Fruit fly (Drosophila melanogaster): ENCODE measurements around the gene glec.

The glec gene

DNA sequence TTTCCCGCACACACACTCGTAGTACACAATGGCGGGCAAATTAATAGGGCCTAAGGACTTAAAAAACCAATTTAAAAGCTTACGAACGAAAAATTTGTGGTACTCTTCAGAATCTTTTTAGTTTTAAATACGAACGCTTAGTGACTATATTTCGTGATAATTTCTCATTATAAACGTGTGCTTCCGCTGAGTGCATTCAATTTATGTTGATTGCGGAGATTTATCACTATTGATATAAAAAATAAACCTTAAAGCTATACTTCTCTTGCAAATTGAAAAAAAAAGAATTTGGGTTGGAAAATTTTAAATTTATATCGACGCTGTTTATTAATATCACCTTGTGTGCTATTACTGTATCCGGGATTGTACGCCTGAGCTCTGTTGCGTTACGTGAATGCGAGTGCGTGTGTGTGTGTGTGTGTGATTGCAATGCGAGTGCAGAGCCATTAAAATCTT is 7.1 kb downstream of the glec start (continued):
- no peak for TF ChIP-seq CG1792 (GFP tag; optimal IDR thresholded peaks at IDR 0.05)
- TF ChIP-seq HLH54F (GFP tag; optimal IDR thresholded peaks at IDR 0.05) = peak; percentile 32
- no peak for TF ChIP-seq da (GFP tag; optimal IDR thresholded peaks at IDR 0.05)
- TF ChIP-seq CG10366 (GFP tag; IDR thresholded peaks at IDR 0.05) = peak; percentile 24; the same call in 1 of the 2 replicates
- TF ChIP-seq Hand (GFP tag; optimal IDR thresholded peaks at IDR 0.05) = no peak
- TF ChIP-seq gt (GFP tag; IDR thresholded peaks at IDR 0.05) = no peak
- peak; percentile 24 for TF ChIP-seq cato (GFP tag; optimal IDR thresholded peaks at IDR 0.05; ENCODE audit: borderline replicate concordance)
- no peak for TF ChIP-seq peb (GFP tag; IDR thresholded peaks at IDR 0.05)
- TF ChIP-seq CG10209 (GFP tag; optimal IDR thresholded peaks at IDR 0.05) = peak; percentile 55
- TF ChIP-seq Ssrp (tag; optimal IDR thresholded peaks at IDR 0.05) = peak; percentile 73
- peak; percentile 59 for TF ChIP-seq CG15479 (GFP tag; optimal IDR thresholded peaks at IDR 0.05)
- no peak for TF ChIP-seq BEAF-32 (GFP tag; optimal IDR thresholded peaks at IDR 0.05)
- TF ChIP-seq CG14710 (tag; optimal IDR thresholded peaks at IDR 0.05) = peak; percentile 85
- TF ChIP-seq emc (GFP tag; optimal IDR thresholded peaks at IDR 0.05) = no peak
- TF ChIP-seq Antp (GFP tag; optimal IDR thresholded peaks at IDR 0.05) = peak; percentile 61
- no peak for TF ChIP-seq knrl (GFP tag; IDR thresholded peaks at IDR 0.05; ENCODE audit: partially characterized antibody)
- no peak for TF ChIP-seq CG4707 (GFP tag; optimal IDR thresholded peaks at IDR 0.05)
- TF ChIP-seq CG13624 (GFP tag; optimal IDR thresholded peaks at IDR 0.05) = no peak
- peak; percentile 0 for TF ChIP-seq run (tag; optimal IDR thresholded peaks at IDR 0.05)
- TF ChIP-seq CG16813 (GFP tag; IDR thresholded peaks at IDR 0.05; ENCODE audit: partially characterized antibody) = no peak
- no peak for TF ChIP-seq oc (tag; optimal IDR thresholded peaks at IDR 0.05)
- no peak; the same call in 1 of the 2 replicates for TF ChIP-seq ro (GFP tag; IDR thresholded peaks at IDR 0.05)
- TF ChIP-seq Six4 (GFP tag; optimal IDR thresholded peaks at IDR 0.05) = peak; percentile 75
- TF ChIP-seq bsh (GFP tag; optimal IDR thresholded peaks at IDR 0.05) = peak; percentile 60 to 88
- TF ChIP-seq CG10147 (GFP tag; optimal IDR thresholded peaks at IDR 0.05) = peak; percentile 64
- peak in 1 of 2 experiments; percentile 78 for TF ChIP-seq Eip74EF (GFP tag; optimal IDR thresholded peaks at IDR 0.05)
- TF ChIP-seq slbo (GFP tag; IDR thresholded peaks at IDR 0.05) = peak; percentile 37
- no peak for TF ChIP-seq sr (GFP tag; IDR thresholded peaks at IDR 0.05)
- TF ChIP-seq jumu (GFP tag; optimal IDR thresholded peaks at IDR 0.05) = peak; percentile 30
- TF ChIP-seq CG18619 (GFP tag; optimal IDR thresholded peaks at IDR 0.05) = peak; percentile 62
- TF ChIP-seq CG32532 (GFP tag; IDR thresholded peaks at IDR 0.05) = peak; percentile 43; the same call in 1 of the 2 replicates
- TF ChIP-seq sisA (GFP tag; IDR thresholded peaks at IDR 0.05) = peak; percentile 62
- peak; percentile 78 for TF ChIP-seq CG17829 (tag; optimal IDR thresholded peaks at IDR 0.05)
- TF ChIP-seq CG4617 (GFP tag; optimal IDR thresholded peaks at IDR 0.05; ENCODE audit: borderline replicate concordance) = peak; percentile 4
- TF ChIP-seq ranshi (GFP tag; IDR thresholded peaks at IDR 0.05) = peak; percentile 38; the same call in 1 of the 2 replicates
- no peak for TF ChIP-seq klu (GFP tag; IDR thresholded peaks at IDR 0.05)
- TF ChIP-seq CG1233 (GFP tag; optimal IDR thresholded peaks at IDR 0.05) = peak; percentile 76
- no peak for TF ChIP-seq z (GFP tag; IDR thresholded peaks at IDR 0.05)
- peak; percentile 29 for TF ChIP-seq NK7.1 (GFP tag; optimal IDR thresholded peaks at IDR 0.05)
- no peak for TF ChIP-seq nerfin-2 (GFP tag; IDR thresholded peaks at IDR 0.05; ENCODE audit: partially characterized antibody)
- TF ChIP-seq CG2199 (GFP tag; IDR thresholded peaks at IDR 0.05) = no peak
- no peak for TF ChIP-seq Opbp (GFP tag; IDR thresholded peaks at IDR 0.05; ENCODE audit: partially characterized antibody)
- TF ChIP-seq CG12104 (GFP tag; optimal IDR thresholded peaks at IDR 0.05) = peak; percentile 79
- TF ChIP-seq CG7928 (GFP tag; optimal IDR thresholded peaks at IDR 0.05) = no peak
- TF ChIP-seq CG4424 (GFP tag; optimal IDR thresholded peaks at IDR 0.05) = peak; percentile 76
- no peak for TF ChIP-seq mld (GFP tag; IDR thresholded peaks at IDR 0.05; ENCODE audit: partially characterized antibody)
- TF ChIP-seq Bdp1 (GFP tag; optimal IDR thresholded peaks at IDR 0.05) = no peak
- TF ChIP-seq CG12942 (GFP tag; optimal IDR thresholded peaks at IDR 0.05) = peak; percentile 47
- TF ChIP-seq Drgx (GFP tag; IDR thresholded peaks at IDR 0.05) = peak; percentile 89
- no peak for TF ChIP-seq Rx (GFP tag; IDR thresholded peaks at IDR 0.05)
